Fruit fly (Drosophila melanogaster) whole organism, embryonic: ENCODE measurements around the gene wisp.

ENCODE experiments used
- Aef1 ChIP-seq: fragments of 200-800 bp; sonication (Bioruptor generic); IDR thresholded peaks from 3 replicates; pipeline ENCODE4 v1.3.6; 2022; ENCODE audit warnings: missing biosample characterization, missing genetic modification characterization
- Bdp1 ChIP-seq: fragments of 200-800 bp; sonication (Bioruptor generic); optimal IDR thresholded peaks from 3 replicates; lab custom pipeline; 2016; ENCODE audit warnings: missing biosample characterization, missing genetic modification characterization
- Blimp-1 ChIP-seq: fragments of 200-800 bp; sonication (Bioruptor generic); optimal IDR thresholded peaks from 3 replicates; lab custom pipeline; 2018; ENCODE audit warnings: missing biosample characterization, missing genetic modification characterization, mild to moderate bottlenecking, moderate library complexity, missing genetic modification reagents
- BtbVII ChIP-seq: fragments of 200-800 bp; sonication (Bioruptor generic); optimal IDR thresholded peaks from 3 replicates; lab custom pipeline; 2017; ENCODE audit warnings: missing biosample characterization, mild to moderate bottlenecking, missing genetic modification characterization
- CG11456 ChIP-seq: fragments of 200-800 bp; sonication (Bioruptor generic); IDR thresholded peaks from 3 replicates; pipeline ENCODE4 v1.3.6; 2022; ENCODE audit warnings: missing biosample characterization, missing genetic modification characterization
- CG17186 ChIP-seq: fragments of 200-800 bp; sonication (Bioruptor generic); optimal IDR thresholded peaks from 3 replicates; lab custom pipeline; 2017; ENCODE audit warnings: missing biosample characterization, missing genetic modification reagents, missing genetic modification characterization
- CG2116 ChIP-seq: fragments of 200-800 bp; sonication (Bioruptor generic); optimal IDR thresholded peaks from 3 replicates; lab custom pipeline; 2018; ENCODE audit warnings: missing biosample characterization, mild to moderate bottlenecking, missing genetic modification characterization
- CG31224 ChIP-seq: fragments of 200-800 bp; sonication (Bioruptor generic); IDR thresholded peaks from 2 replicates; pipeline ENCODE4 v1.3.6; 2022; ENCODE audit warnings: missing biosample characterization, missing genetic modification characterization
- CG34224 ChIP-seq: fragments of 200-800 bp; sonication (Bioruptor generic); IDR thresholded peaks from 3 replicates; pipeline ENCODE4 v1.3.6; 2022; ENCODE audit warnings: missing biosample characterization, missing genetic modification characterization; ENCODE audit not compliant: partially characterized antibody
- CG4404 ChIP-seq: fragments of 200-800 bp; sonication (Bioruptor generic); IDR thresholded peaks from 2 replicates; pipeline ENCODE4 v1.3.6; 2022; ENCODE audit warnings: missing biosample characterization, missing genetic modification characterization
- CG4707 ChIP-seq: fragments of 200-800 bp; sonication (Bioruptor generic); optimal IDR thresholded peaks from 2 replicates; lab custom pipeline; 2018; ENCODE audit warnings: missing biosample characterization, mild to moderate bottlenecking, missing genetic modification characterization, moderate library complexity
- CG4730 ChIP-seq: fragments of 200-800 bp; sonication (Bioruptor generic); IDR thresholded peaks from 2 replicates; pipeline ENCODE4 v1.3.6; 2022; ENCODE audit warnings: missing biosample characterization, missing genetic modification characterization
- CG4854 ChIP-seq: fragments of 200-800 bp; sonication (Bioruptor generic); optimal IDR thresholded peaks from 2 replicates; lab custom pipeline; 2016; ENCODE audit warnings: missing biosample characterization, missing genetic modification characterization, inconsistent platforms
- CG5953 ChIP-seq: fragments of 200-800 bp; sonication (Bioruptor generic); IDR thresholded peaks from 2 replicates; pipeline ENCODE4 v1.3.6; 2022; ENCODE audit warnings: missing biosample characterization, missing genetic modification characterization
- CG6689 ChIP-seq: fragments of 200-800 bp; sonication (Bioruptor generic); IDR thresholded peaks from 2 replicates; pipeline ENCODE4 v1.3.6; 2022; ENCODE audit warnings: missing biosample characterization, missing genetic modification characterization
- CG7839 ChIP-seq: fragments of 200-800 bp; sonication (Bioruptor generic); optimal IDR thresholded peaks from 3 replicates; lab custom pipeline; 2018; ENCODE audit warnings: missing biosample characterization, mild to moderate bottlenecking, missing genetic modification characterization, moderate library complexity
- CG9817 ChIP-seq: fragments of 200-800 bp; sonication (Bioruptor generic); optimal IDR thresholded peaks from 2 replicates; lab custom pipeline; 2018; ENCODE audit warnings: missing biosample characterization, mild to moderate bottlenecking, missing genetic modification characterization, moderate library complexity
- Dbx ChIP-seq: fragments of 200-800 bp; sonication (Bioruptor generic); IDR thresholded peaks from 3 replicates; pipeline ENCODE4 v1.3.6; 2022; ENCODE audit warnings: missing biosample characterization, missing genetic modification characterization
- Dek ChIP-seq: fragments of 200-800 bp; sonication (Bioruptor generic); optimal IDR thresholded peaks from 3 replicates; lab custom pipeline; 2019; ENCODE audit warnings: missing biosample characterization, mild to moderate bottlenecking, missing genetic modification characterization, moderate library complexity
- Gsc ChIP-seq: fragments of 200-800 bp; sonication (Bioruptor generic); IDR thresholded peaks from 2 replicates; pipeline ENCODE4 v1.3.6; 2022; ENCODE audit warnings: missing biosample characterization, missing genetic modification characterization
- Gug ChIP-seq: fragments of 200-800 bp; sonication (Bioruptor generic); IDR thresholded peaks from 4 replicates; pipeline ENCODE4 v1.3.6; 2022; ENCODE audit warnings: missing biosample characterization, missing genetic modification characterization
- HLH4C ChIP-seq: fragments of 200-800 bp; sonication (Bioruptor generic); IDR thresholded peaks from 3 replicates; pipeline ENCODE4 v1.3.6; 2022; ENCODE audit warnings: missing biosample characterization, missing genetic modification characterization; ENCODE audit not compliant: partially characterized antibody
- Hmr ChIP-seq: fragments of 200-800 bp; sonication (Bioruptor generic); optimal IDR thresholded peaks from 3 replicates; lab custom pipeline; 2017; ENCODE audit warnings: mild to moderate bottlenecking, missing biosample characterization, missing genetic modification reagents, missing genetic modification characterization
- Lhr ChIP-seq: fragments of 200-800 bp; sonication (Bioruptor generic); optimal IDR thresholded peaks from 3 replicates; lab custom pipeline; 2017; ENCODE audit warnings: mild to moderate bottlenecking, missing biosample characterization, missing genetic modification reagents, missing genetic modification characterization
- Lim3 ChIP-seq: fragments of 200-800 bp; sonication (Bioruptor generic); IDR thresholded peaks from 2 replicates; pipeline ENCODE4 v1.3.6; 2022; ENCODE audit warnings: missing biosample characterization, missing genetic modification characterization
- Mrtf ChIP-seq: fragments of 200-800 bp; sonication (Bioruptor generic); IDR thresholded peaks from 3 replicates; pipeline ENCODE4 v1.3.6; 2022; ENCODE audit warnings: missing biosample characterization, missing genetic modification characterization
- NK7.1 ChIP-seq: fragments of 200-800 bp; sonication (Bioruptor generic); optimal IDR thresholded peaks from 3 replicates; lab custom pipeline; 2016; ENCODE audit warnings: missing biosample characterization, missing genetic modification characterization
- Oli ChIP-seq: fragments of 200-800 bp; sonication (Bioruptor generic); optimal IDR thresholded peaks from 2 replicates; lab custom pipeline; 2018; ENCODE audit warnings: missing biosample characterization, mild to moderate bottlenecking, missing genetic modification characterization, moderate library complexity
- Opbp ChIP-seq: fragments of 200-800 bp; sonication (Bioruptor generic); IDR thresholded peaks from 3 replicates; pipeline ENCODE4 v1.3.6; 2022; ENCODE audit warnings: missing biosample characterization, missing genetic modification characterization; ENCODE audit not compliant: partially characterized antibody
- Ptx1 ChIP-seq: fragments of 200-800 bp; sonication (Bioruptor generic); IDR thresholded peaks from 2 replicates; pipeline ENCODE4 v1.3.6; 2022; ENCODE audit warnings: missing biosample characterization, missing genetic modification characterization
- Sin3A ChIP-seq: fragments of >200 bp; optimal IDR thresholded peaks from 2 replicates; lab custom pipeline; 2018
- TFAM ChIP-seq: fragments of 200-800 bp; sonication (Bioruptor generic); optimal IDR thresholded peaks from 2 replicates; lab custom pipeline; 2017; ENCODE audit warnings: missing biosample characterization, missing genetic modification characterization, inconsistent platforms
- bsh ChIP-seq, 2 experiments: fragments of 200-800 bp; sonication (Bioruptor generic); optimal IDR thresholded peaks; 2 replicates each; lab custom pipeline; 2017 to 2018; ENCODE audit warnings: mild to moderate bottlenecking in 2 of 2, missing biosample characterization in 2 of 2, missing genetic modification characterization in 2 of 2, moderate library complexity in 1 of 2
- crc ChIP-seq: fragments of 200-800 bp; sonication (Bioruptor generic); optimal IDR thresholded peaks from 2 replicates; lab custom pipeline; 2016; ENCODE audit warnings: missing biosample characterization, missing genetic modification characterization
- crp ChIP-seq, 2 experiments: fragments of 200-800 bp; sonication (Bioruptor generic); optimal IDR thresholded peaks; 2 replicates in 1 of 2; 3 replicates in 1 of 2; lab custom pipeline; 2017; ENCODE audit warnings: missing biosample characterization in 2 of 2, missing genetic modification characterization in 2 of 2, mild to moderate bottlenecking in 1 of 2, moderate library complexity in 1 of 2
- dimm ChIP-seq: fragments of 200-800 bp; sonication (Bioruptor generic); IDR thresholded peaks from 2 replicates; pipeline ENCODE4 v1.3.6; 2022; ENCODE audit warnings: missing biosample characterization, missing genetic modification characterization
- her ChIP-seq: fragments of 200-800 bp; sonication (Bioruptor generic); optimal IDR thresholded peaks from 2 replicates; lab custom pipeline; 2016; ENCODE audit warnings: missing biosample characterization, missing genetic modification characterization
- hkb ChIP-seq, 2 experiments: fragments of 200-800 bp in 1 of 2; fragments of >200 bp in 1 of 2; sonication (Bioruptor generic) in 1 of 2; IDR thresholded peaks in 1 of 2; optimal IDR thresholded peaks in 1 of 2; 2 replicates each; pipeline versions ENCODE4 v1.3.6 to Lab custom; 2017 to 2022; ENCODE audit warnings: missing biosample characterization in 1 of 2, missing genetic modification characterization in 1 of 2
- jigr1 ChIP-seq: fragments of 200-800 bp; sonication (Bioruptor generic); IDR thresholded peaks from 3 replicates; pipeline ENCODE4 v1.3.6; 2022; ENCODE audit warnings: missing biosample characterization, missing genetic modification characterization
- lab ChIP-seq: fragments of 200-800 bp; sonication (Bioruptor generic); optimal IDR thresholded peaks from 3 replicates; lab custom pipeline; 2017; ENCODE audit warnings: missing biosample characterization, missing genetic modification characterization, mild to moderate bottlenecking, moderate library complexity, missing genetic modification reagents
- lola ChIP-seq, 3 experiments: fragments of >200 bp in 2 of 3; fragments of 200-800 bp in 1 of 3; sonication (Bioruptor generic) in 1 of 3; optimal IDR thresholded peaks; 2 replicates each; lab custom pipeline; 2017 to 2019; ENCODE audit warnings: missing biosample characterization in 3 of 3, missing genetic modification characterization in 3 of 3, mild to moderate bottlenecking in 1 of 3, moderate library complexity in 1 of 3
- nerfin-2 ChIP-seq: fragments of 200-800 bp; sonication (Bioruptor generic); IDR thresholded peaks from 2 replicates; pipeline ENCODE4 v1.3.6; 2022; ENCODE audit warnings: missing biosample characterization, missing genetic modification characterization; ENCODE audit not compliant: partially characterized antibody
- psq ChIP-seq: fragments of 200-800 bp; sonication (Bioruptor generic); optimal IDR thresholded peaks from 2 replicates; lab custom pipeline; 2017; ENCODE audit warnings: missing biosample characterization, missing genetic modification characterization
- pzg ChIP-seq: fragments of 200-800 bp; sonication (Bioruptor generic); optimal IDR thresholded peaks from 3 replicates; lab custom pipeline; 2018; ENCODE audit warnings: missing biosample characterization, mild to moderate bottlenecking, missing genetic modification characterization, moderate library complexity
- sens ChIP-seq: fragments of 200-800 bp; sonication (Bioruptor generic); peaks from one replicate; lab custom pipeline; 2016; ENCODE audit warnings: missing biosample characterization, missing genetic modification characterization
- slp2 ChIP-seq: fragments of 200-800 bp; sonication (Bioruptor generic); optimal IDR thresholded peaks from 2 replicates; lab custom pipeline; 2016; ENCODE audit warnings: missing biosample characterization, missing genetic modification characterization
- toy ChIP-seq: fragments of 200-800 bp; sonication (Bioruptor generic); IDR thresholded peaks from 2 replicates; pipeline ENCODE4 v1.3.6; 2022; ENCODE audit warnings: missing biosample characterization, missing genetic modification characterization
- trh ChIP-seq: fragments of 200-800 bp; sonication (Bioruptor generic); optimal IDR thresholded peaks from 2 replicates; lab custom pipeline; 2016; ENCODE audit warnings: missing biosample characterization, missing genetic modification characterization
- wek ChIP-seq: fragments of 200-800 bp; sonication (Bioruptor generic); optimal IDR thresholded peaks from 3 replicates; lab custom pipeline; 2018; ENCODE audit warnings: missing biosample characterization, mild to moderate bottlenecking, missing genetic modification characterization, moderate library complexity

wisp gene

DNA sequence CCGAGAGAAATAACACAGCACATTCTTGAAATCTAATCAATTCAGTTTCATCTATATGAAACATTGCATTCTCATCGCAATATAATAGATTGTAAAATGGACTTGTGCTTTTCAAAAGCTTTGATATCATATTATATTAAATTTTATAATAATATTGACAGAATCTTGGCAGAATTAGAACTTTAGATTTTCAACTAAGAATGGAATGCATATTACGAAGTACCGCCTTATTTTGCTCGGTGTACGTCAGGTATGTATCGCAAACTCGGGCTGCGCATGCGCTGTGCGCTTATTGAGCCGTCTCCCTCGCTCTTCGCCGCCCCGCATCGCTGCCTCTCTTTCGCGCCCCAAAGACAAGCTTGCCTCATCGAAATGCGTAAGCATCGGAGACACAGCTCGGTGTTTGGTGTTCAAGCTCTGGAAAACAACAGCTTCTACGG is 21.4 kb downstream of the wisp start (continued):
- peak; percentile 81 for TF ChIP-seq Aef1
- TF ChIP-seq crp (GFP tag; optimal IDR thresholded peaks at IDR 0.05; lab: Kevin White, UChicago): peak in 1 of 2 experiments; percentile 40
- TF ChIP-seq lola (GFP tag; optimal IDR thresholded peaks at IDR 0.05; lab: Kevin White, UChicago): peak in 1 of 3 experiments; percentile 95
- TF ChIP-seq crc (GFP tag; lab: Kevin White, UChicago): no peak
- TF ChIP-seq CG4730 (GFP tag; lab: Robert Waterston, UW): peak; percentile 59
- TF ChIP-seq NK7.1 (GFP tag; lab: Kevin White, UChicago): no peak
- no peak for TF ChIP-seq CG4854
- peak; percentile 15 for TF ChIP-seq wek (GFP tag; lab: Kevin White, UChicago)
- peak; percentile 92 for TF ChIP-seq Oli
- TF ChIP-seq CG17186 (GFP tag; lab: Kevin White, UChicago): peak; percentile 54
- peak; percentile 41 for TF ChIP-seq CG2116
- peak; percentile 61 for TF ChIP-seq Gsc
- no peak for TF ChIP-seq nerfin-2
- TF ChIP-seq dimm: peak; percentile 61; the same call in 1 of the 2 replicates
- peak; percentile 50 for TF ChIP-seq trh (GFP tag; lab: Kevin White, UChicago)
- peak; percentile 90 for TF ChIP-seq Ptx1 (GFP tag; lab: Robert Waterston, UW)
- TF ChIP-seq CG11456 (GFP tag; lab: Robert Waterston, UW): 0 out of 3 replicates have a peak, but pooled peaks have one; percentile 53
- peak; percentile 56; the same call in 1 of the 2 replicates for TF ChIP-seq Lim3 (GFP tag; lab: Robert Waterston, UW)
- TF ChIP-seq sens (GFP tag; lab: Kevin White, UChicago): peak; percentile 85
- no peak for TF ChIP-seq her (GFP tag; lab: Kevin White, UChicago)
- TF ChIP-seq CG31224 (GFP tag; lab: Robert Waterston, UW): peak; percentile 76
- peak; percentile 2 for TF ChIP-seq TFAM (GFP tag; lab: Kevin White, UChicago)
- no peak for TF ChIP-seq Sin3A (lab: Kevin White, UChicago)
- no peak for TF ChIP-seq Opbp (GFP tag; lab: Robert Waterston, UW)
- peak; percentile 4 for TF ChIP-seq slp2 (GFP tag; lab: Kevin White, UChicago)
- TF ChIP-seq CG4404 (GFP tag; lab: Robert Waterston, UW): peak; percentile 80
- peak; percentile 87 for TF ChIP-seq Blimp-1
- peak; percentile 26 for TF ChIP-seq psq
- peak; percentile 95 for TF ChIP-seq CG7839 (tag; lab: Kevin White, UChicago)
- TF ChIP-seq CG34224 (GFP tag; lab: Robert Waterston, UW): no peak
- TF ChIP-seq BtbVII (GFP tag; lab: Kevin White, UChicago): peak; percentile 85
- no peak for TF ChIP-seq hkb (optimal IDR thresholded peaks at IDR 0.05; lab: Kevin White, UChicago)
- peak; percentile 88 for TF ChIP-seq hkb (GFP tag; IDR thresholded peaks at IDR 0.05; lab: Robert Waterston, UW)
- peak; percentile 76; the same call in 2 of the 3 replicates for TF ChIP-seq jigr1
- peak; percentile 78; the same call in 2 of the 3 replicates for TF ChIP-seq Mrtf (GFP tag; lab: Robert Waterston, UW)
- TF ChIP-seq Bdp1 (GFP tag; lab: Kevin White, UChicago): no peak
- TF ChIP-seq Hmr (GFP tag; lab: Kevin White, UChicago): peak; percentile 87
- peak; percentile 95 for TF ChIP-seq CG6689
- TF ChIP-seq HLH4C: no peak
- peak; percentile 86 for TF ChIP-seq CG9817 (tag; lab: Kevin White, UChicago)
- peak; percentile 82 for TF ChIP-seq Dbx (GFP tag; lab: Robert Waterston, UW)
- TF ChIP-seq CG5953 (GFP tag; lab: Robert Waterston, UW): peak; percentile 39; the same call in 1 of the 2 replicates
- TF ChIP-seq Gug (GFP tag; lab: Robert Waterston, UW): peak; percentile 67
- peak; percentile 88 for TF ChIP-seq lab (GFP tag; lab: Kevin White, UChicago)
- TF ChIP-seq CG4707 (GFP tag; lab: Kevin White, UChicago): peak; percentile 65
- TF ChIP-seq toy (GFP tag; lab: Robert Waterston, UW): peak; percentile 19; the same call in 1 of the 2 replicates
- peak; percentile 63 to 90 for TF ChIP-seq bsh (GFP tag; optimal IDR thresholded peaks at IDR 0.05; lab: Kevin White, UChicago)
- no peak for TF ChIP-seq pzg (GFP tag; lab: Kevin White, UChicago)
- TF ChIP-seq Dek (tag; lab: Kevin White, UChicago): peak; percentile 89
- peak; percentile 63 for TF ChIP-seq Lhr (GFP tag; lab: Kevin White, UChicago)
